Worm (Caenorhabditis elegans) whole organism, L1 larva: ENCODE measurements around the gene dpy-23.
A peak's percentile ranks its signal among the peaks of the same experiment; 100 is the strongest.

Experiments used
- C16A3.4 ChIP-seq: fragments of 150-350 bp; optimal IDR thresholded peaks from 2 replicates; lab custom pipeline; 2014; ENCODE audit warnings: missing biosample characterization, missing genetic modification characterization
- C34B4.2 ChIP-seq: sonication (generic microtip); optimal IDR thresholded peaks from 2 replicates; lab custom pipeline; 2017; ENCODE audit warnings: mild to moderate bottlenecking, missing genetic modification characterization, missing compliant biosample characterization
- aha-1 ChIP-seq: fragments of 150-350 bp; optimal IDR thresholded peaks from 2 replicates; lab custom pipeline; 2014; ENCODE audit warnings: missing biosample characterization, missing genetic modification characterization
- alr-1 ChIP-seq: fragments of 200-800 bp; sonication (Bioruptor generic); optimal IDR thresholded peaks from 2 replicates; lab custom pipeline; 2018; ENCODE audit warnings: borderline replicate concordance, mild to moderate bottlenecking, missing genetic modification characterization, missing compliant biosample characterization
- aly-2 ChIP-seq: fragments of 150-350 bp; optimal IDR thresholded peaks from 2 replicates; lab custom pipeline; 2014; ENCODE audit warnings: missing biosample characterization, missing genetic modification characterization
- ceh-82 ChIP-seq, 3 experiments: fragments of 150-350 bp in 1 of 3; sonication (generic microtip) in 2 of 3; optimal IDR thresholded peaks; 2 replicates each; lab custom pipeline; 2014 to 2017; ENCODE audit warnings: missing biosample characterization in 3 of 3, missing genetic modification characterization in 3 of 3
- ces-1 ChIP-seq: fragments of 150-350 bp; optimal IDR thresholded peaks from 2 replicates; lab custom pipeline; 2014; ENCODE audit warnings: missing biosample characterization, missing genetic modification reagents, missing genetic modification characterization
- dsc-1 ChIP-seq: sonication (generic microtip); optimal IDR thresholded peaks from 2 replicates; lab custom pipeline; 2016; ENCODE audit warnings: mild to moderate bottlenecking, missing genetic modification characterization, missing compliant biosample characterization
- efl-1 ChIP-seq, 4 experiments: fragments of 150-350 bp; optimal IDR thresholded peaks in 3 of 4; peaks in 1 of 4; 1 replicate in 1 of 4; 2 replicates in 3 of 4; lab custom pipeline; 2014; ENCODE audit warnings: missing biosample characterization in 2 of 4, missing genetic modification characterization in 2 of 4, missing genetic modification reagents in 2 of 4
- efl-3 ChIP-seq: fragments of 200-800 bp; sonication (Bioruptor generic); optimal IDR thresholded peaks from 2 replicates; lab custom pipeline; 2018; ENCODE audit warnings: mild to moderate bottlenecking, missing genetic modification characterization, missing compliant biosample characterization
- elt-2 ChIP-seq: sonication (generic microtip); optimal IDR thresholded peaks from 2 replicates; lab custom pipeline; 2016; ENCODE audit warnings: missing genetic modification characterization, mild to moderate bottlenecking, inconsistent platforms, missing compliant biosample characterization, missing genetic modification reagents
- ets-5 ChIP-seq: fragments of 200-800 bp; sonication (Bioruptor generic); IDR thresholded peaks from 2 replicates; pipeline ENCODE4 v1.3.6; 2022; ENCODE audit warnings: missing genetic modification characterization, missing compliant biosample characterization
- fkh-8 ChIP-seq: sonication (generic microtip); optimal IDR thresholded peaks from 2 replicates; lab custom pipeline; 2016; ENCODE audit warnings: mild to moderate bottlenecking, missing genetic modification characterization, missing compliant biosample characterization
- hlh-17 ChIP-seq: fragments of 200-800 bp; sonication (Bioruptor generic); optimal IDR thresholded peaks from 2 replicates; lab custom pipeline; 2018; ENCODE audit warnings: missing genetic modification characterization, mild to moderate bottlenecking, missing compliant biosample characterization, moderate library complexity, borderline replicate concordance
- hpl-2 ChIP-seq: fragments of 150-350 bp; optimal IDR thresholded peaks from 2 replicates; lab custom pipeline; 2014; ENCODE audit warnings: missing biosample characterization, missing genetic modification reagents, missing genetic modification characterization
- irx-1 ChIP-seq: sonication (generic microtip); optimal IDR thresholded peaks from 2 replicates; lab custom pipeline; 2016; ENCODE audit warnings: missing genetic modification characterization, missing compliant biosample characterization
- lin-13 ChIP-seq: fragments of 150-350 bp; optimal IDR thresholded peaks from 2 replicates; lab custom pipeline; 2014; ENCODE audit warnings: missing biosample characterization, missing genetic modification reagents, missing genetic modification characterization
- lin-15B ChIP-seq: fragments of 150-350 bp; sonication (generic microtip); optimal IDR thresholded peaks from 3 replicates; lab custom pipeline; 2014; ENCODE audit warnings: missing biosample characterization, missing genetic modification characterization
- lin-39 ChIP-seq: fragments of 150-350 bp; optimal IDR thresholded peaks from 2 replicates; lab custom pipeline; 2014; ENCODE audit warnings: missing biosample characterization, missing genetic modification reagents, missing genetic modification characterization
- lir-3 ChIP-seq: sonication (generic microtip); optimal IDR thresholded peaks from 2 replicates; lab custom pipeline; 2016; ENCODE audit warnings: mild to moderate bottlenecking, missing genetic modification characterization, moderate library complexity, missing compliant biosample characterization; ENCODE audit not compliant: poor library complexity
- lsy-2 ChIP-seq, 2 experiments: fragments of 150-350 bp; optimal IDR thresholded peaks; 2 replicates each; lab custom pipeline; 2014; ENCODE audit warnings: missing biosample characterization in 2 of 2, missing genetic modification characterization in 2 of 2
- mef-2 ChIP-seq: fragments of 150-350 bp; optimal IDR thresholded peaks from 2 replicates; lab custom pipeline; 2014; ENCODE audit warnings: missing biosample characterization, missing genetic modification characterization
- mep-1 ChIP-seq: fragments of 150-350 bp; optimal IDR thresholded peaks from 2 replicates; lab custom pipeline; 2014; ENCODE audit warnings: missing biosample characterization, missing genetic modification characterization
- nhr-11 ChIP-seq: fragments of 150-350 bp; optimal IDR thresholded peaks from 2 replicates; lab custom pipeline; 2014; ENCODE audit warnings: missing biosample characterization, missing genetic modification characterization
- nhr-12 ChIP-seq: sonication (generic microtip); optimal IDR thresholded peaks from 2 replicates; lab custom pipeline; 2017; ENCODE audit warnings: missing biosample characterization, missing genetic modification characterization
- nhr-19 ChIP-seq: fragments of 200-800 bp; sonication (Bioruptor generic); conservative IDR thresholded peaks from 2 replicates; pipeline ENCODE4 v1.3.6; 2022; ENCODE audit warnings: missing genetic modification characterization, missing compliant biosample characterization
- nhr-237 ChIP-seq: fragments of 150-350 bp; optimal IDR thresholded peaks from 2 replicates; lab custom pipeline; 2014; ENCODE audit warnings: missing biosample characterization, missing genetic modification characterization
- nhr-28 ChIP-seq: fragments of 150-350 bp; optimal IDR thresholded peaks from 2 replicates; lab custom pipeline; 2014; ENCODE audit warnings: missing biosample characterization, missing genetic modification characterization
- nhr-47 ChIP-seq: sonication (generic microtip); optimal IDR thresholded peaks from 2 replicates; lab custom pipeline; 2016; ENCODE audit warnings: mild to moderate bottlenecking, missing genetic modification characterization, moderate library complexity, missing compliant biosample characterization
- nhr-71 ChIP-seq: sonication (generic microtip); optimal IDR thresholded peaks from 2 replicates; lab custom pipeline; 2016; ENCODE audit warnings: mild to moderate bottlenecking, missing genetic modification characterization, moderate library complexity, missing compliant biosample characterization
- nhr-76 ChIP-seq: sonication (generic microtip); optimal IDR thresholded peaks from 2 replicates; lab custom pipeline; 2017; ENCODE audit warnings: missing biosample characterization, missing genetic modification characterization
- nhr-77 ChIP-seq: fragments of 150-350 bp; optimal IDR thresholded peaks from 2 replicates; lab custom pipeline; 2014; ENCODE audit warnings: missing biosample characterization, missing genetic modification characterization
- nhr-85 ChIP-seq: sonication (generic microtip); peaks from one replicate; lab custom pipeline; 2016; ENCODE audit warnings: missing genetic modification characterization, inconsistent platforms, missing compliant biosample characterization
- pqm-1 ChIP-seq: sonication (generic microtip); optimal IDR thresholded peaks from 3 replicates; lab custom pipeline; 2017; ENCODE audit warnings: missing biosample characterization, missing genetic modification characterization
- skn-1 ChIP-seq: fragments of 150-350 bp; optimal IDR thresholded peaks from 2 replicates; lab custom pipeline; 2014; ENCODE audit warnings: missing biosample characterization, missing genetic modification characterization
- snpc-4 ChIP-seq: fragments of 150-350 bp; optimal IDR thresholded peaks from 2 replicates; lab custom pipeline; 2014; ENCODE audit warnings: missing biosample characterization, missing genetic modification characterization
- sox-4 ChIP-seq: sonication (generic microtip); optimal IDR thresholded peaks from 2 replicates; lab custom pipeline; 2016; ENCODE audit warnings: missing genetic modification characterization, missing compliant biosample characterization
- tbx-2 ChIP-seq: sonication (generic microtip); optimal IDR thresholded peaks from 2 replicates; lab custom pipeline; 2016; ENCODE audit warnings: missing genetic modification characterization, missing compliant biosample characterization
- tlp-1 ChIP-seq: fragments of 150-350 bp; optimal IDR thresholded peaks from 2 replicates; lab custom pipeline; 2014; ENCODE audit warnings: missing biosample characterization, missing genetic modification characterization
- unc-62 ChIP-seq: fragments of 150-350 bp; optimal IDR thresholded peaks from 2 replicates; lab custom pipeline; 2014; ENCODE audit warnings: missing biosample characterization, missing genetic modification reagents, missing genetic modification characterization
- unc-86 ChIP-seq: sonication (generic microtip); optimal IDR thresholded peaks from 2 replicates; lab custom pipeline; 2016; ENCODE audit warnings: missing genetic modification characterization, missing compliant biosample characterization
- vab-15 ChIP-seq: sonication (generic microtip); optimal IDR thresholded peaks from 2 replicates; lab custom pipeline; 2017; ENCODE audit warnings: missing genotype, mild to moderate bottlenecking, missing genetic modification characterization, missing compliant biosample characterization

Gene dpy-23

DNA sequence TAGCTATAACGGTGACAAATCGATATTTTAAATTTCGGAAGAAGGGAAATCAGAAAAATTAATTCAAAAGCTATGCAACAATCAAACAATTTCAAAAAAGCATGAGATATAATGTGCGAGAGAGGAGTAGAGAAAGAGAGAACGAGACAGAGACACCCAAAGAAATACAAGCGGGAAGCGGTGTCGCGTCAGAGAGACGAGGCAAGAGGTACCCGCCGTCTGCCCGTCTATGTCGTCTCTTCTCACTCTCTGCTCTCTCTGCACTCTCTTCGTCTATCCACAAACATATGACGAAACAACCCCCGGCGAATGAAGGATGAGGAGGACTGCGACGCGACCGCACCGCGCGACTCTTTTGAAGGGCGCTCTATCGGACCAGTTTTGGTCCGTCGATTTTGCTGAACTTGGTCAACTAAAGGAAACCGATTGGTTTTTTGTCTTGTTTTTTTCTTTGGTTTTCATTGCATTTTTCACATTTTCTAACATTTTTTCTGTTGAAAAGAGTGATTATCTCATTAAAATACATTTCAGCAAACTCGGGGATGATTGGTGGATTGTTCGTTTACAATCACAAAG is at the start of gene dpy-23 (continued):
- TF ChIP-seq hpl-2 (GFP tag; lab: Kevin White, UChicago) (peak; percentile 66), ces-1 (GFP tag; lab: Kevin White, UChicago) (peak; percentile 66), efl-1 (optimal IDR thresholded peaks at IDR 0.05; lab: Kevin White, UChicago) (peak; percentile 78 to 94), efl-1 (GFP tag; optimal IDR thresholded peaks at IDR 0.05 in 1 of 2; lab: Kevin White, UChicago) (peak; percentile 37 to 95), aly-2 (tag; lab: Kevin White, UChicago) (peak; percentile 57), ets-5 (GFP tag; lab: Robert Waterston, UW) (no peak), tlp-1 (tag; lab: Kevin White, UChicago) (no peak), lin-39 (peak; percentile 49), dsc-1 (peak; percentile 91), nhr-47 (tag; lab: Kevin White, UChicago) (peak; percentile 94), C16A3.4 (tag; lab: Kevin White, UChicago) (peak; percentile 71), snpc-4 (tag; lab: Kevin White, UChicago) (peak; percentile 40), tbx-2 (tag; lab: Kevin White, UChicago) (peak; percentile 96), hlh-17 (no peak), unc-62 (no peak), nhr-71 (peak; percentile 98), efl-3 (GFP tag; lab: Kevin White, UChicago) (no peak), lir-3 (tag; lab: Kevin White, UChicago) (peak; percentile 84), nhr-85 (tag; lab: Kevin White, UChicago) (peak; percentile 98), lsy-2 (tag; optimal IDR thresholded peaks at IDR 0.05; lab: Kevin White, UChicago) (peak; percentile 81 to 93), alr-1 (tag; lab: Kevin White, UChicago) (no peak), sox-4 (tag; lab: Kevin White, UChicago) (peak; percentile 74), nhr-19 (GFP tag; lab: Robert Waterston, UW) (peak; percentile 92), irx-1 (tag; lab: Kevin White, UChicago) (peak; percentile 66), nhr-77 (tag; lab: Kevin White, UChicago) (peak; percentile 96), lin-15B (peak; percentile 38), elt-2 (tag; lab: Kevin White, UChicago) (peak; percentile 54), mef-2 (peak; percentile 61), pqm-1 (tag; lab: Kevin White, UChicago) (no peak), unc-86 (tag; lab: Kevin White, UChicago) (peak; percentile 94), aha-1 (peak; percentile 56), nhr-28 (tag; lab: Kevin White, UChicago) (no peak), nhr-237 (tag; lab: Kevin White, UChicago) (peak; percentile 92), fkh-8 (tag; lab: Kevin White, UChicago) (peak; percentile 98)

ce11 chrX:4342730-4343129 is 46.4 kb upstream of the dpy-23 start:
- TF ChIP-seq fkh-8 (tag; lab: Kevin White, UChicago) (no peak), lir-3 (tag; lab: Kevin White, UChicago) (no peak), skn-1 (tag; lab: Kevin White, UChicago) (peak; percentile 60)
- TF ChIP-seq, all 84 proteins: peak for 1

DNA sequence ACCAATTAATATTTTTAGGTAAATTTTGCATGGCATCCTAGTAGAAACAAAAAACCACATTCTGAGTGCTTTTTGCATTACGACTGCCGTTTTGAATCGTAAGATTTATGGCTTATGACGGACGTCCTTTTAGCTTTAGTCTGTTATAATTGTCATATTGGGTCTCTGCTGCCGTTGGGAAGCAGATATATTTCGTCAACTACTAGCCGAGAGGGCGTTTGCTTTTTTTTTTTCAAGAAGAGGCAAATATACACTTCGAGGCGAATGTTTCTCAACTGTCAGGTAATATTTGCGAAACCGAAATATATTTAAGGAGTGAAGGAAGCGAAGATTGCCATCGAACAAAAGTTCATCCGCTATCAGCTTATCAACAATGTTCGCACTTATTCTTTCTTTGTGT is 45.2 kb upstream of the dpy-23 start, which contains the start of gene F14H12.3:
TSS of gene F14H12.3 (plus strand) at position 301 of the 400 bp plus-strand sequence.
- TF ChIP-seq nhr-85 (tag; lab: Kevin White, UChicago) = peak; percentile 12
- TF ChIP-seq nhr-76 (tag; lab: Kevin White, UChicago) = no peak

ce11 chrX:4350198-4350597 is 39.0 kb upstream of the dpy-23 start, which contains the start of gene F14H12.2:
F14H12.2 (plus strand) TSS chrX:4350498.
- TF ChIP-seq lin-13 (GFP tag; lab: Kevin White, UChicago) = no peak
- no peak for TF ChIP-seq vab-15 (tag; lab: Kevin White, UChicago)
- no peak for TF ChIP-seq mep-1
- TF ChIP-seq hlh-17 = no peak
- no peak for TF ChIP-seq C16A3.4 (tag; lab: Kevin White, UChicago)
- TF ChIP-seq nhr-11 (tag; lab: Kevin White, UChicago) = no peak
- no peak for TF ChIP-seq nhr-77 (tag; lab: Kevin White, UChicago)
- no peak for TF ChIP-seq ceh-82 (tag; optimal IDR thresholded peaks at IDR 0.05; lab: Kevin White, UChicago)
- no peak for TF ChIP-seq nhr-12
- no peak for TF ChIP-seq irx-1 (tag; lab: Kevin White, UChicago)
- no peak for TF ChIP-seq nhr-28 (tag; lab: Kevin White, UChicago)
- no peak for TF ChIP-seq tlp-1 (tag; lab: Kevin White, UChicago)
- no peak for TF ChIP-seq C34B4.2 (tag; lab: Kevin White, UChicago)
- no peak for TF ChIP-seq lsy-2 (tag; optimal IDR thresholded peaks at IDR 0.05; lab: Kevin White, UChicago)
